Worm (Caenorhabditis elegans) whole organism, young adult: ENCODE data around the gene oac-55.
A peak's percentile ranks its signal among the peaks of the same experiment; 100 is the strongest.

Experiments used
- D2030.7 ChIP-seq: fragments of 200-800 bp; sonication (Bioruptor generic); IDR thresholded peaks from 2 replicates; pipeline ENCODE4 v1.3.6; 2022; ENCODE audit warnings: missing genetic modification reagents, missing genetic modification characterization, missing compliant biosample characterization
- F22D6.2 ChIP-seq: sonication (generic microtip); optimal IDR thresholded peaks from 2 replicates; lab custom pipeline; 2016; ENCODE audit warnings: mild to moderate bottlenecking, missing genetic modification characterization, missing compliant biosample characterization
- F55B11.4 ChIP-seq: sonication (generic microtip); optimal IDR thresholded peaks from 2 replicates; lab custom pipeline; 2016; ENCODE audit warnings: missing compliant biosample characterization, missing genetic modification characterization, borderline replicate concordance; ENCODE audit not compliant: insufficient read depth
- T07F8.4 ChIP-seq: sonication (generic microtip); optimal IDR thresholded peaks from 2 replicates; lab custom pipeline; 2016; ENCODE audit warnings: mild to moderate bottlenecking, missing genetic modification characterization, moderate library complexity, missing compliant biosample characterization
- Y53G8AR.9 ChIP-seq: fragments of 200-800 bp; sonication (Bioruptor generic); conservative IDR thresholded peaks from 2 replicates; pipeline ENCODE4 v1.3.6; 2022; ENCODE audit warnings: missing genetic modification reagents, missing genetic modification characterization, missing compliant biosample characterization
- Y56A3A.18 ChIP-seq: fragments of 200-800 bp; sonication (Bioruptor generic); IDR thresholded peaks from 2 replicates; pipeline ENCODE4 v1.3.6; 2022; ENCODE audit warnings: missing genetic modification reagents, missing genetic modification characterization, missing compliant biosample characterization
- Y95B8A.8 ChIP-seq: fragments of 200-800 bp; sonication (Bioruptor generic); IDR thresholded peaks from 2 replicates; pipeline ENCODE4 v1.3.6; 2022; ENCODE audit warnings: missing genetic modification reagents, missing genetic modification characterization, missing compliant biosample characterization
- akir-1 ChIP-seq: fragments of 200-800 bp; sonication (Bioruptor generic); optimal IDR thresholded peaks from 2 replicates; lab custom pipeline; 2018; ENCODE audit warnings: mild to moderate bottlenecking, missing genetic modification characterization, moderate library complexity, missing compliant biosample characterization
- atf-7 ChIP-seq: sonication (generic microtip); optimal IDR thresholded peaks from 2 replicates; lab custom pipeline; 2017; ENCODE audit warnings: mild to moderate bottlenecking, missing genetic modification characterization, missing compliant biosample characterization
- athp-1 ChIP-seq: sonication (generic microtip); optimal IDR thresholded peaks from 2 replicates; lab custom pipeline; 2017; ENCODE audit warnings: mild to moderate bottlenecking, missing genetic modification characterization, missing compliant biosample characterization
- attf-3 ChIP-seq: fragments of 200-800 bp; sonication (Bioruptor generic); conservative IDR thresholded peaks from 2 replicates; pipeline ENCODE4 v1.3.6; 2022; ENCODE audit warnings: missing genetic modification reagents, missing genetic modification characterization, missing compliant biosample characterization
- ccch-3 ChIP-seq: fragments of 200-800 bp; sonication (Bioruptor generic); optimal IDR thresholded peaks from 2 replicates; lab custom pipeline; 2018; ENCODE audit warnings: mild to moderate bottlenecking, missing genetic modification characterization, missing compliant biosample characterization
- cebp-1 ChIP-seq, 2 experiments: fragments of 200-800 bp in 1 of 2; sonication (Bioruptor generic) in 1 of 2; sonication (generic microtip) in 1 of 2; IDR thresholded peaks in 1 of 2; optimal IDR thresholded peaks in 1 of 2; 2 replicates each; pipeline versions ENCODE4 v1.3.6 to Lab custom; 2017 to 2022; ENCODE audit warnings: missing compliant biosample characterization in 2 of 2, missing genetic modification characterization in 2 of 2, mild to moderate bottlenecking in 1 of 2, missing genetic modification reagents in 1 of 2, moderate library complexity in 1 of 2
- ceh-79 ChIP-seq: sonication (generic microtip); optimal IDR thresholded peaks from 2 replicates; lab custom pipeline; 2017; ENCODE audit warnings: mild to moderate bottlenecking, missing genetic modification characterization, missing compliant biosample characterization
- ceh-91 ChIP-seq: fragments of 200-800 bp; sonication (Bioruptor generic); IDR thresholded peaks from 2 replicates; pipeline ENCODE4 v1.3.6; 2022; ENCODE audit warnings: missing genetic modification reagents, missing genetic modification characterization, missing compliant biosample characterization
- die-1 ChIP-seq: sonication (generic microtip); optimal IDR thresholded peaks from 2 replicates; lab custom pipeline; 2016; ENCODE audit warnings: missing genotype, mild to moderate bottlenecking, missing genetic modification characterization, missing compliant biosample characterization
- dox-1 ChIP-seq: fragments of 200-800 bp; sonication (Bioruptor generic); IDR thresholded peaks from 2 replicates; pipeline ENCODE4 v1.3.6; 2022; ENCODE audit warnings: missing genetic modification reagents, missing genetic modification characterization, missing compliant biosample characterization
- efl-1 ChIP-seq: fragments of 150-350 bp; optimal IDR thresholded peaks from 2 replicates; lab custom pipeline; 2014; ENCODE audit warnings: missing biosample characterization, missing genetic modification reagents, missing genetic modification characterization
- egl-18 ChIP-seq: fragments of 200-800 bp; sonication (Bioruptor generic); IDR thresholded peaks from 2 replicates; pipeline ENCODE4 v1.3.6; 2022; ENCODE audit warnings: missing genetic modification reagents, missing genetic modification characterization, missing compliant biosample characterization
- egrh-3 ChIP-seq: fragments of 200-800 bp; sonication (Bioruptor generic); IDR thresholded peaks from 2 replicates; pipeline ENCODE4 v1.3.6; 2022; ENCODE audit warnings: missing genetic modification reagents, missing genetic modification characterization, missing compliant biosample characterization
- ekl-4 ChIP-seq: fragments of 200-800 bp; sonication (Bioruptor generic); IDR thresholded peaks from 2 replicates; pipeline ENCODE4 v1.3.6; 2022; ENCODE audit warnings: missing genetic modification reagents, missing genetic modification characterization, missing compliant biosample characterization
- gei-17 ChIP-seq: fragments of 200-800 bp; sonication (Bioruptor generic); optimal IDR thresholded peaks from 2 replicates; lab custom pipeline; 2018; ENCODE audit warnings: mild to moderate bottlenecking, missing genetic modification characterization, missing compliant biosample characterization
- hmg-1.2 ChIP-seq: fragments of 200-800 bp; sonication (Bioruptor generic); IDR thresholded peaks from 2 replicates; pipeline ENCODE4 v1.3.6; 2022; ENCODE audit warnings: missing genetic modification reagents, missing genetic modification characterization, missing compliant biosample characterization
- hsf-1 ChIP-seq: fragments of 200-800 bp; sonication (Bioruptor generic); IDR thresholded peaks from 2 replicates; pipeline ENCODE4 v1.3.6; 2022; ENCODE audit warnings: missing genetic modification reagents, missing genetic modification characterization, missing compliant biosample characterization
- let-607 ChIP-seq, 2 experiments: fragments of 200-800 bp in 1 of 2; sonication (Bioruptor generic) in 1 of 2; sonication (generic microtip) in 1 of 2; optimal IDR thresholded peaks; 2 replicates each; lab custom pipeline; 2016 to 2018; ENCODE audit warnings: mild to moderate bottlenecking in 2 of 2, missing compliant biosample characterization in 2 of 2, missing genetic modification characterization in 2 of 2, moderate library complexity in 2 of 2, missing genotype in 1 of 2
- lin-26 ChIP-seq: fragments of 200-800 bp; sonication (Bioruptor generic); IDR thresholded peaks from 2 replicates; pipeline ENCODE4 v1.3.6; 2022; ENCODE audit warnings: missing genetic modification reagents, missing genetic modification characterization, missing compliant biosample characterization
- lin-54 ChIP-seq: fragments of 200-800 bp; sonication (Bioruptor generic); optimal IDR thresholded peaks from 2 replicates; lab custom pipeline; 2018; ENCODE audit warnings: mild to moderate bottlenecking, missing genetic modification characterization, missing compliant biosample characterization
- madf-3 ChIP-seq: fragments of 200-800 bp; sonication (Bioruptor generic); IDR thresholded peaks from 2 replicates; pipeline ENCODE4 v1.3.6; 2022; ENCODE audit warnings: missing genetic modification reagents, missing genetic modification characterization, missing compliant biosample characterization
- madf-6 ChIP-seq: fragments of 200-800 bp; sonication (Bioruptor generic); IDR thresholded peaks from 2 replicates; pipeline ENCODE4 v1.3.6; 2022; ENCODE audit warnings: missing genetic modification reagents, missing genetic modification characterization, missing compliant biosample characterization
- madf-8 ChIP-seq: fragments of 200-800 bp; sonication (Bioruptor generic); conservative IDR thresholded peaks from 2 replicates; pipeline ENCODE4 v1.3.6; 2022; ENCODE audit warnings: missing genetic modification reagents, missing genetic modification characterization, missing compliant biosample characterization
- mxl-1 ChIP-seq: sonication (generic microtip); optimal IDR thresholded peaks from 2 replicates; lab custom pipeline; 2016; ENCODE audit warnings: missing genetic modification characterization, missing compliant biosample characterization
- nfya-1 ChIP-seq: sonication (generic microtip); optimal IDR thresholded peaks from 2 replicates; lab custom pipeline; 2017; ENCODE audit warnings: antibody characterized with exemption, missing compliant biosample characterization, missing genetic modification characterization, borderline replicate concordance; ENCODE audit not compliant: insufficient read depth
- nfya-2 ChIP-seq: fragments of 200-800 bp; sonication (Bioruptor generic); IDR thresholded peaks from 2 replicates; pipeline ENCODE4 v1.3.6; 2022; ENCODE audit warnings: missing genetic modification reagents, missing genetic modification characterization, missing compliant biosample characterization
- nfyb-1 ChIP-seq: fragments of 200-800 bp; sonication (Bioruptor generic); IDR thresholded peaks from 2 replicates; pipeline ENCODE4 v1.3.6; 2022; ENCODE audit warnings: missing genetic modification reagents, missing genetic modification characterization, missing compliant biosample characterization
- nhr-80 ChIP-seq: sonication (generic microtip); optimal IDR thresholded peaks from 2 replicates; lab custom pipeline; 2016; ENCODE audit warnings: missing genetic modification characterization, missing compliant biosample characterization
- rcor-1 ChIP-seq: fragments of 200-800 bp; sonication (Bioruptor generic); IDR thresholded peaks from 2 replicates; pipeline ENCODE4 v1.3.6; 2022; ENCODE audit warnings: missing genetic modification reagents, missing genetic modification characterization, missing compliant biosample characterization
- snpc-3.4 ChIP-seq: sonication (generic microtip); optimal IDR thresholded peaks from 2 replicates; lab custom pipeline; 2017; ENCODE audit warnings: missing genetic modification characterization, mild to moderate bottlenecking, missing compliant biosample characterization, antibody characterized with exemption, moderate library complexity, missing genotype, missing genetic modification reagents
- sptf-2 ChIP-seq: fragments of 200-800 bp; sonication (Bioruptor generic); optimal IDR thresholded peaks from 2 replicates; lab custom pipeline; 2018; ENCODE audit warnings: mild to moderate bottlenecking, missing genetic modification characterization, missing compliant biosample characterization
- unc-130 ChIP-seq: sonication (generic microtip); optimal IDR thresholded peaks from 2 replicates; lab custom pipeline; 2016; ENCODE audit warnings: missing genetic modification reagents, missing genetic modification characterization, missing compliant biosample characterization
- xnd-1 ChIP-seq: sonication (generic microtip); optimal IDR thresholded peaks from 2 replicates; lab custom pipeline; 2016; ENCODE audit warnings: missing genotype, missing genetic modification reagents, missing genetic modification characterization, missing compliant biosample characterization
- ztf-22 ChIP-seq: fragments of 200-800 bp; sonication (Bioruptor generic); optimal IDR thresholded peaks from 2 replicates; lab custom pipeline; 2018; ENCODE audit warnings: mild to moderate bottlenecking, missing genetic modification characterization, moderate library complexity, missing compliant biosample characterization
- ztf-3 ChIP-seq: fragments of 200-800 bp; sonication (Bioruptor generic); optimal IDR thresholded peaks from 2 replicates; lab custom pipeline; 2018; ENCODE audit warnings: mild to moderate bottlenecking, missing genetic modification characterization, missing compliant biosample characterization

oac-55 gene

ce11 chrV:3776086-3776589 lies 15.2 kb downstream of the oac-55 start, which contains the start of gene cysl-3:
TSS of gene cysl-3 (minus strand) at chrV:3776136.
- TF ChIP-seq D2030.7 (GFP tag; lab: Robert Waterston, UW) (no peak; the same call in 1 of the 2 replicates), athp-1 (no peak), xnd-1 (tag; lab: Kevin White, UChicago) (no peak), madf-6 (GFP tag; lab: Robert Waterston, UW) (peak; percentile 85), ztf-3 (GFP tag; lab: Kevin White, UChicago) (no peak), akir-1 (GFP tag; lab: Kevin White, UChicago) (no peak), rcor-1 (GFP tag; lab: Robert Waterston, UW) (no peak), mxl-1 (tag; lab: Kevin White, UChicago) (no peak), hsf-1 (GFP tag; lab: Robert Waterston, UW) (no peak), ceh-79 (tag; lab: Kevin White, UChicago) (no peak), F22D6.2 (tag; lab: Kevin White, UChicago) (no peak), F55B11.4 (tag; lab: Kevin White, UChicago) (no peak), Y56A3A.18 (GFP tag; lab: Robert Waterston, UW) (no peak), attf-3 (GFP tag; lab: Robert Waterston, UW) (no peak), let-607 (tag; optimal IDR thresholded peaks at IDR 0.05; lab: Kevin White, UChicago) (no peak), dox-1 (GFP tag; lab: Robert Waterston, UW) (no peak), Y53G8AR.9 (GFP tag; lab: Robert Waterston, UW) (0 out of 2 replicates have a peak, but pooled peaks have one; percentile 18), ceh-91 (GFP tag; lab: Robert Waterston, UW) (no peak), snpc-3.4 (tag; lab: Kevin White, UChicago) (no peak), gei-17 (GFP tag; lab: Kevin White, UChicago) (no peak), efl-1 (GFP tag; lab: Kevin White, UChicago) (peak; percentile 62), die-1 (tag; lab: Kevin White, UChicago) (no peak), T07F8.4 (tag; lab: Kevin White, UChicago) (no peak), atf-7 (tag; lab: Kevin White, UChicago) (no peak), lin-54 (GFP tag; lab: Kevin White, UChicago) (no peak), nfya-2 (GFP tag; lab: Robert Waterston, UW) (no peak), madf-8 (GFP tag; lab: Robert Waterston, UW) (peak; percentile 65), Y95B8A.8 (GFP tag; lab: Robert Waterston, UW) (no peak), nfyb-1 (GFP tag; lab: Robert Waterston, UW) (no peak), sptf-2 (no peak), lin-26 (GFP tag; lab: Robert Waterston, UW) (no peak), nfya-1 (tag; lab: Kevin White, UChicago) (no peak)

- TF ChIP-seq nhr-80 (tag; lab: Kevin White, UChicago), result peak; percentile 74
- no peak for TF ChIP-seq lin-26 (GFP tag; lab: Robert Waterston, UW)
- TF ChIP-seq rcor-1 (GFP tag; lab: Robert Waterston, UW), result no peak
- peak; percentile 53; the same call in 1 of the 2 replicates for TF ChIP-seq hmg-1.2 (GFP tag; lab: Robert Waterston, UW)
- TF ChIP-seq ztf-22 (GFP tag; lab: Kevin White, UChicago), result peak; percentile 24
- TF ChIP-seq egl-18 (GFP tag; lab: Robert Waterston, UW), result no peak
- no peak for TF ChIP-seq unc-130 (GFP tag; lab: Kevin White, UChicago)
- no peak for TF ChIP-seq ccch-3
- 0 out of 2 replicates have a peak, but pooled peaks have one; percentile 41 for TF ChIP-seq ekl-4
- no peak for TF ChIP-seq cebp-1 (GFP tag; IDR thresholded peaks at IDR 0.05; lab: Robert Waterston, UW)
- peak; percentile 27 for TF ChIP-seq cebp-1 (tag; optimal IDR thresholded peaks at IDR 0.05; lab: Kevin White, UChicago)
- TF ChIP-seq egrh-3 (GFP tag; lab: Robert Waterston, UW), result no peak
- TF ChIP-seq madf-3, result no peak
Observed at ce11 chrV:3776946-3777345, 16.0 kb downstream of the oac-55 start.
